Worm (Caenorhabditis elegans): Measurements from ENCODE around the gene unc-27.
A peak's percentile ranks its signal among the peaks of the same experiment; 100 is the strongest.

The unc-27 gene

DNA sequence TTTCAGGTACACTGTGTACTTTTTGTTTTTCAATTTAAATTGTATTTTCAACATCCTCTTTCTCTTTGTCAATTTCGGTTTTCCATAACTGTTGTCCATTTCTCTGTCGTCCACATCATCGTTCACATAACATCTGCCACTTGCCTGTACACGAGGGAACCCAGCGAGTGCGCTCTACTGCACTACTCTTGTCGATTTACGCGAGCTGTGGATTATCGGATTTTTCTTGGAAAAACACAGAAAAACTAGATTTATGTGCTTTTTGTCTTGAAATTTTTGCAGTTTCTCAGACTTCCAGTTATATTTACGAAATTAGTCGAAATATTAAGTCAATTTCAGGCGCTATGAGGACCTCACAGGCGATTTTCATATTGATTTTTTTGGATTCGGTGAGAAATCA is 2.6 kb downstream of the unc-27 start, which contains the start of gene chup-1:
chup-1 (plus strand) TSS at position 340 of the 400 bp plus-strand sequence.
- TF ChIP-seq unc-62 (GFP tag; optimal IDR thresholded peaks at IDR 0.05) (no peak), sptf-1 (tag; optimal IDR thresholded peaks at IDR 0.05) (no peak), blmp-1 (tag; optimal IDR thresholded peaks at IDR 0.05) (peak; percentile 73), nhr-20 (tag; optimal IDR thresholded peaks at IDR 0.05) (peak; percentile 31), aha-1 (tag; optimal IDR thresholded peaks at IDR 0.05) (no peak), elt-3 (tag; optimal IDR thresholded peaks at IDR 0.05) (peak in 1 of 6 experiments; percentile 30), snu-23 (GFP tag; optimal IDR thresholded peaks at IDR 0.05) (peak; percentile 52), lin-35 (GFP tag; optimal IDR thresholded peaks at IDR 0.05) (peak in 1 of 2 experiments; percentile 74), rnt-1 (tag; optimal IDR thresholded peaks at IDR 0.05) (peak; percentile 44), ceh-82 (tag; optimal IDR thresholded peaks at IDR 0.05) (peak in 1 of 3 experiments; percentile 30), lin-15B (tag; optimal IDR thresholded peaks at IDR 0.05) (peak; percentile 25), F16B12.6 (tag; optimal IDR thresholded peaks at IDR 0.05) (no peak), efl-1 (optimal IDR thresholded peaks at IDR 0.05) (peak; percentile 18 to 35), efl-1 (GFP tag; optimal IDR thresholded peaks at IDR 0.05 in 1 of 2) (peak in 1 of 2 experiments; percentile 83), mef-2 (tag; optimal IDR thresholded peaks at IDR 0.05) (no peak), nhr-71 (tag; optimal IDR thresholded peaks at IDR 0.05) (peak; percentile 34), lsy-2 (tag; optimal IDR thresholded peaks at IDR 0.05) (peak; percentile 13 to 55), ama-1 (optimal IDR thresholded peaks at IDR 0.05) (no peak), nhr-85 (tag) (peak; percentile 37), nhr-47 (tag; optimal IDR thresholded peaks at IDR 0.05) (peak; percentile 29), nhr-12 (tag; optimal IDR thresholded peaks at IDR 0.05) (no peak), skn-1 (tag; optimal IDR thresholded peaks at IDR 0.05) (peak; percentile 28), mdl-1 (tag; optimal IDR thresholded peaks at IDR 0.05) (peak in 1 of 2 experiments; percentile 37), dsc-1 (tag; optimal IDR thresholded peaks at IDR 0.05) (no peak), dpl-1 (GFP tag; optimal IDR thresholded peaks at IDR 0.05) (peak in 1 of 3 experiments; percentile 48), xbp-1 (tag; optimal IDR thresholded peaks at IDR 0.05) (peak; percentile 18), C16A3.4 (tag; optimal IDR thresholded peaks at IDR 0.05) (peak; percentile 49), lin-14 (GFP tag; optimal IDR thresholded peaks at IDR 0.05) (peak; percentile 64)

DNA sequence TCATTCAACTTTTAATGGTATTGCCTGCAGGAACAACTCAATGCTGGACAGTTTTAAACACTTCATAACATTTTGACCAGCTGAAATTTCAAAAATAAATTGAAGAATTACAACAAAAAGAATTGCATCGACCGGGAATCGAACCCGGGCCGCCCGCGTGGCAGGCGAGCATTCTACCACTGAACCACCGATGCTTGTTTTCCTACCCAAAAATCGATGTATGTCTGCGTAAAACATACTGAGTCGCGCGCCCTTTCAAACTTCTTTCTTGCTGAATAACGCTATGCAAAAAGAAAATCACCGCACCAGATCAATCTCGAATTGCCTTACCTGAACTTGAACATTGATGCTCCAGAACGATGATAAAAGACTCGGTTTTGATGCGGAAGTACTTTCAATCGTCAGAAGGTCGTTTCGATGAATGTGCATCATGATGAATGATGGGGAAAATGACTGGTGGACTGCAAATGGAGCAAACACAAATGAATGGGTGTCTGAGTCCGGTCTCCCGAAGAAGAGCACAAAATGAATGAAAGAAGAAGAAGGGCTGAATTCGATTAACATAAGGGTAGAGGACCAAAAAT is 7.5 kb downstream of the unc-27 start, which contains the start of gene R04E5.7:
R04E5.7 (minus strand) TSS at position 564 of the 584 bp plus-strand sequence.
- TF ChIP-seq pag-3 (tag; optimal IDR thresholded peaks at IDR 0.05; ENCODE audit: borderline replicate concordance, insufficient read depth) (no peak), tbx-2 (tag; optimal IDR thresholded peaks at IDR 0.05) (no peak), unc-98 (GFP tag; IDR thresholded peaks at IDR 0.05) (no peak), ces-1 (GFP tag; optimal IDR thresholded peaks at IDR 0.05) (no peak), aly-2 (tag; optimal IDR thresholded peaks at IDR 0.05) (no peak), nhr-12 (tag; optimal IDR thresholded peaks at IDR 0.05) (no peak), isw-1 (GFP tag; IDR thresholded peaks at IDR 0.05) (no peak), ceh-88 (GFP tag; IDR thresholded peaks at IDR 0.05) (no peak), dpl-1 (GFP tag; optimal IDR thresholded peaks at IDR 0.05) (no peak), mdl-1 (tag; optimal IDR thresholded peaks at IDR 0.05) (peak in 1 of 2 experiments; percentile 24), snu-23 (GFP tag; optimal IDR thresholded peaks at IDR 0.05) (peak; percentile 43), fkh-8 (tag; optimal IDR thresholded peaks at IDR 0.05) (peak; percentile 27), nhr-77 (tag; optimal IDR thresholded peaks at IDR 0.05) (peak; percentile 16), aha-1 (tag; optimal IDR thresholded peaks at IDR 0.05) (no peak), Y116A8C.19 (tag; optimal IDR thresholded peaks at IDR 0.05; ENCODE audit: borderline replicate concordance) (no peak), elt-2 (tag; optimal IDR thresholded peaks at IDR 0.05) (no peak), ceh-90 (tag; optimal IDR thresholded peaks at IDR 0.05) (no peak), egl-13 (tag; optimal IDR thresholded peaks at IDR 0.05) (no peak), C16A3.4 (tag; optimal IDR thresholded peaks at IDR 0.05) (peak; percentile 27), fos-1 (tag; optimal IDR thresholded peaks at IDR 0.05) (no peak), ceh-8 (GFP tag; optimal IDR thresholded peaks at IDR 0.05) (no peak), sup-37 (GFP tag; optimal IDR thresholded peaks at IDR 0.05) (no peak), vab-15 (tag; optimal IDR thresholded peaks at IDR 0.05) (no peak), fkh-10 (GFP tag; optimal IDR thresholded peaks at IDR 0.05) (peak; percentile 27), unc-30 (tag; optimal IDR thresholded peaks at IDR 0.05) (no peak), mef-2 (tag; optimal IDR thresholded peaks at IDR 0.05) (no peak), nhr-76 (tag; optimal IDR thresholded peaks at IDR 0.05) (no peak), lin-39 (tag; optimal IDR thresholded peaks at IDR 0.05) (no peak), xbp-1 (tag; optimal IDR thresholded peaks at IDR 0.05) (peak; percentile 5), zip-4 (GFP tag; optimal IDR thresholded peaks at IDR 0.05) (no peak), mab-9 (GFP tag; IDR thresholded peaks at IDR 0.05) (no peak)
